Fruit fly (Drosophila melanogaster): ENCODE results near the gene CG6834.

CG6834 gene

DNA sequence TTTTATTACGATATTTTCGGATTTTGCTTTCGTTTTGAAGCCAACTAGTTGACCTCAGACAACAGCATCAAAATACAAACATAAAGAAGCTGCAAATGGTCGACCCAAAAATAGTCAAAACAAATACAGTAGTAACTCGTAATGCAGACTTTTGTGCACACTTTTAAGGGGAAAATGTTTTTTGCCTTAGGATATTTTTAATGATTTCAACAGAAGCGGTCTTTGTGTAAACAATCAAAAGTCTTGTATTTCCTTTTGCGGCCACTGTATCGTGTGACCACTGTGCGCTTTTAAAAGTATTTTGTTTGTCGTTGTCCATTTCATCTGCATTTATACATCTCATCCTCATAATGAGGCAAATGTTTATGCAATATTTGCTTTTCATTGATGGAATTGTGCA, 38.5 kb downstream of the CG6834 start (continued):
- TF ChIP-seq CG11085 (GFP tag; IDR thresholded peaks at IDR 0.05) (peak; percentile 96), Hr78 (GFP tag; optimal IDR thresholded peaks at IDR 0.05) (peak in 1 of 2 experiments; percentile 46), slou (GFP tag; optimal IDR thresholded peaks at IDR 0.05) (peak; percentile 93), pfk (GFP tag; optimal IDR thresholded peaks at IDR 0.05) (peak; percentile 34), CG34224 (GFP tag; IDR thresholded peaks at IDR 0.05; ENCODE audit: partially characterized antibody) (0 out of 3 replicates have a peak, but pooled peaks have one; percentile 16), trem (tag; optimal IDR thresholded peaks at IDR 0.05) (peak; percentile 20), Hr39 (optimal IDR thresholded peaks at IDR 0.05) (no peak), D (optimal IDR thresholded peaks at IDR 0.05) (no peak), D (GFP tag; optimal IDR thresholded peaks at IDR 0.05) (peak; percentile 82), CG17829 (tag; optimal IDR thresholded peaks at IDR 0.05) (peak; percentile 88), vfl (GFP tag; optimal IDR thresholded peaks at IDR 0.05) (peak; percentile 97), CG14860 (GFP tag; IDR thresholded peaks at IDR 0.05; ENCODE audit: partially characterized antibody) (no peak), fru (optimal IDR thresholded peaks at IDR 0.05) (no peak), CG17328 (GFP tag; IDR thresholded peaks at IDR 0.05) (peak; percentile 95), grn (GFP tag; optimal IDR thresholded peaks at IDR 0.05) (peak; percentile 40), Stat92E (GFP tag; optimal IDR thresholded peaks at IDR 0.05) (no peak), wdn (GFP tag; IDR thresholded peaks at IDR 0.05) (peak; percentile 98), sug (tag; optimal IDR thresholded peaks at IDR 0.05) (peak; percentile 96), CG3163 (GFP tag; optimal IDR thresholded peaks at IDR 0.05) (peak; percentile 88), tx (GFP tag; optimal IDR thresholded peaks at IDR 0.05) (peak; percentile 95), ara (GFP tag; IDR thresholded peaks at IDR 0.05) (peak; percentile 93), CTCF (GFP tag; optimal IDR thresholded peaks at IDR 0.05) (peak; percentile 39), Scr (GFP tag; IDR thresholded peaks at IDR 0.05; ENCODE audit: partially characterized antibody) (no peak), Meics (GFP tag; optimal IDR thresholded peaks at IDR 0.05) (peak; percentile 97), BEAF-32 (GFP tag; optimal IDR thresholded peaks at IDR 0.05) (peak; percentile 9), lbe (GFP tag; optimal IDR thresholded peaks at IDR 0.05) (peak; percentile 69), prd (optimal IDR thresholded peaks at IDR 0.05) (no peak), prd (GFP tag; IDR thresholded peaks at IDR 0.05) (peak; percentile 98), lmd (GFP tag; IDR thresholded peaks at IDR 0.05) (peak; percentile 98), ro (GFP tag; IDR thresholded peaks at IDR 0.05) (peak; percentile 86), Dip2 (GFP tag; IDR thresholded peaks at IDR 0.05) (peak; percentile 32; the same call in 1 of the 2 replicates), CG4282 (GFP tag; optimal IDR thresholded peaks at IDR 0.05) (peak; percentile 96), Dbx (GFP tag; IDR thresholded peaks at IDR 0.05) (peak; percentile 98), Hey (tag; optimal IDR thresholded peaks at IDR 0.05) (peak; percentile 89), vvl (GFP tag; IDR thresholded peaks at IDR 0.05) (peak; percentile 99), grau (tag; optimal IDR thresholded peaks at IDR 0.05) (peak; percentile 99), sob (GFP tag; IDR thresholded peaks at IDR 0.05) (peak; percentile 98), CG5180 (GFP tag; optimal IDR thresholded peaks at IDR 0.05) (peak; percentile 83), nerfin-2 (GFP tag; IDR thresholded peaks at IDR 0.05; ENCODE audit: partially characterized antibody) (no peak), Jarid2 (GFP tag; optimal IDR thresholded peaks at IDR 0.05) (peak; percentile 69), cato (GFP tag; optimal IDR thresholded peaks at IDR 0.05; ENCODE audit: borderline replicate concordance) (peak; percentile 85), CG15479 (GFP tag; optimal IDR thresholded peaks at IDR 0.05) (no peak), CG14050 (GFP tag; IDR thresholded peaks at IDR 0.05) (peak; percentile 96), tna (GFP tag; IDR thresholded peaks at IDR 0.05; ENCODE audit: partially characterized antibody) (no peak), Poxn (GFP tag; IDR thresholded peaks at IDR 0.05) (peak; percentile 96), Hr3 (GFP tag; optimal IDR thresholded peaks at IDR 0.05) (peak; percentile 93), CG10565 (GFP tag; optimal IDR thresholded peaks at IDR 0.05) (peak; percentile 83), CG4328 (GFP tag; optimal IDR thresholded peaks at IDR 0.05) (peak; percentile 90), chinmo (GFP tag; IDR thresholded peaks at IDR 0.05; ENCODE audit: partially characterized antibody) (peak; percentile 54; the same call in 1 of the 4 replicates), Fer2 (tag; optimal IDR thresholded peaks at IDR 0.05) (peak; percentile 96), Spps (tag; optimal IDR thresholded peaks at IDR 0.05) (peak; percentile 40), CG8478 (optimal IDR thresholded peaks at IDR 0.05) (no peak)
